Fruit fly (Drosophila melanogaster): ENCODE results near the gene CG34133.

CG34133 gene

DNA sequence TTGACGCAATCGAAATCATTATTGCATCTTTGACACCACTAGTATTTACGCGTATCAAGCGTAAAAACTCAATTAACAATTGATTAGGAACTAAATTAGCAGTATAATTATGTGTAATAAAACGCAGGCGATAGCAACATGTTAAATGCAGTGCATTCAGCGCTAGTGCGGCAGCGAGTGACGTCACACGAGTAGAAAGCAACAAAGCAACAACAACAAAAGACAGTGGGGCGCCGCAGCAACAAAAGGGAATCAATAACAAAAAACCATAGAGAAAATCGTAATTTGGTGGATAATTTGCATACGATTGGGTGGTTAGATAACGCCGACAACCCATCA is at the start of gene CG34133:
Gene CG34133, plus strand, starts transcription at position 16 of the 339 bp plus-strand sequence.
- TF ChIP-seq Hr96 (GFP tag; optimal IDR thresholded peaks at IDR 0.05) (no peak), CG7101 (tag; optimal IDR thresholded peaks at IDR 0.05) (no peak), cnc (optimal IDR thresholded peaks at IDR 0.05) (no peak), Clk (GFP tag; optimal IDR thresholded peaks at IDR 0.05) (no peak), bab1 (GFP tag; optimal IDR thresholded peaks at IDR 0.05) (no peak), toe (GFP tag; optimal IDR thresholded peaks at IDR 0.05) (no peak), tj (GFP tag; optimal IDR thresholded peaks at IDR 0.05) (no peak), CG12768 (GFP tag; optimal IDR thresholded peaks at IDR 0.05) (no peak), Mnt (GFP tag; optimal IDR thresholded peaks at IDR 0.05) (no peak), ovo (GFP tag; optimal IDR thresholded peaks at IDR 0.05) (no peak), CG7045 (GFP tag; optimal IDR thresholded peaks at IDR 0.05) (no peak), kay (GFP tag; ENCODE audit: borderline replicate concordance) (no peak), pad (GFP tag; optimal IDR thresholded peaks at IDR 0.05) (no peak), CG14711 (tag; optimal IDR thresholded peaks at IDR 0.05) (no peak), CG5204 (GFP tag; optimal IDR thresholded peaks at IDR 0.05) (no peak), CG11617 (GFP tag; optimal IDR thresholded peaks at IDR 0.05) (no peak), CG33017 (tag; optimal IDR thresholded peaks at IDR 0.05) (no peak), Crg-1 (GFP tag; optimal IDR thresholded peaks at IDR 0.05) (no peak), CG1620 (GFP tag; optimal IDR thresholded peaks at IDR 0.05) (no peak), cic (GFP tag; optimal IDR thresholded peaks at IDR 0.05) (no peak)

DNA sequence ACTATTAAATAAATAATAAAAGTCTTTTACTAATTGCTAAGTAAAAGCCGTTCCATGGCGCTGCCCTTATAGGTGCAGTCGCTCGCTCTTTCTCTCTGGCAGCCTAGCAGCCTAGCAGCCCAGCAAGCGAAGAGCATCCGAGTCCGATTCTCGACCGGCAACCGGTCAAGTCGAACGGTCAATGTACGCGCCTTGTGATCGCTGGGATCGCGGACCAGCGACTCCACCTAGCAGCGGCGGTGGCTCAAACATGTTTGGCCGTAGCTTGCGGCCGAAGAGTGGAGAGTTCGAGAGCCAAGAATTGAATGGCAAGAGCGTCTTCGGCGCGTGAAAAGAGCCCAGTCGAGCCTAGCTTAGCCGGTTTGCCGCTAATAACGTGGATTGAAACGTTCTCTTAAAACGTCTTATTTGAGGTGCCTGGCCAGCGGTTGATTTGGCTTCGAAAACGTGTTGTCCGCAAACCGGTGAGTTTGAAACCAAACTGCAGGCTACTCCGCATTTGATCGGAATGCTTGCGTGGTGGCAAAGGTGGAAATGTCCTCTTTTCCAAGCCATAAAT is 39.9 kb upstream of the CG34133 start:
- TF ChIP-seq CG14711 (tag; optimal IDR thresholded peaks at IDR 0.05) (no peak), CG11617 (GFP tag; optimal IDR thresholded peaks at IDR 0.05) (no peak), CG12768 (GFP tag; optimal IDR thresholded peaks at IDR 0.05) (no peak), CG5204 (GFP tag; optimal IDR thresholded peaks at IDR 0.05) (no peak), Crg-1 (GFP tag; optimal IDR thresholded peaks at IDR 0.05) (no peak), tj (GFP tag; optimal IDR thresholded peaks at IDR 0.05) (no peak), ovo (GFP tag; optimal IDR thresholded peaks at IDR 0.05) (no peak), CG7045 (GFP tag; optimal IDR thresholded peaks at IDR 0.05) (no peak), CG1620 (GFP tag; optimal IDR thresholded peaks at IDR 0.05) (no peak), Clk (GFP tag; optimal IDR thresholded peaks at IDR 0.05) (no peak)

DNA sequence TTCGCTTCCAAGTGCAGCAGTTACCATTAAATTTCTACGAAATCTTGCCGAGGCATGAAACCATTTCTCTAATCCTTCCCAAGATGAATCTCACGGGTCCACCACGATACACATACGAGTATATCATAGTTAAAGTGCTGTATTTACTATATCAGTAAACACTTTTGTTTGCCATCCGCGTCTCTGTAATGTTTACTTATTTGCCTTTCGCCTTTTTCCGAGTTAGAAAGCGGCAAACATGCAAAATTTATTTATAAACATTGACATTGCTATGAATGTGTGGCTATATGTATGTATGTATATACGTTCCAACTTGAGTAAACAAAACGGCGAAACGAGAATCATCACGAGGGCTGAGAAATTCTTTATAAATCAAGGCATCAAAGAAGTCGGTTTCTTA is 38.2 kb upstream of the CG34133 start:
- TF ChIP-seq Clk (GFP tag; optimal IDR thresholded peaks at IDR 0.05) = no peak
- TF ChIP-seq CG12768 (GFP tag; optimal IDR thresholded peaks at IDR 0.05) = peak; percentile 17
- TF ChIP-seq Crg-1 (GFP tag; optimal IDR thresholded peaks at IDR 0.05) = peak; percentile 9
- no peak for TF ChIP-seq toe (GFP tag; optimal IDR thresholded peaks at IDR 0.05)
- TF ChIP-seq pad (GFP tag; optimal IDR thresholded peaks at IDR 0.05) = peak; percentile 31
- TF ChIP-seq tj (GFP tag; optimal IDR thresholded peaks at IDR 0.05) = no peak
- TF ChIP-seq CG11617 (GFP tag; optimal IDR thresholded peaks at IDR 0.05) = no peak
- TF ChIP-seq Hr96 (GFP tag; optimal IDR thresholded peaks at IDR 0.05) = peak; percentile 29
- peak; percentile 55 for TF ChIP-seq CG33017 (tag; optimal IDR thresholded peaks at IDR 0.05)
- no peak for TF ChIP-seq CG5204 (GFP tag; optimal IDR thresholded peaks at IDR 0.05)
- TF ChIP-seq CG1620 (GFP tag; optimal IDR thresholded peaks at IDR 0.05) = no peak
- TF ChIP-seq Mnt (GFP tag; optimal IDR thresholded peaks at IDR 0.05) = no peak
- peak; percentile 57 for TF ChIP-seq cic (GFP tag; optimal IDR thresholded peaks at IDR 0.05)
- peak; percentile 79 for TF ChIP-seq CG7045 (GFP tag; optimal IDR thresholded peaks at IDR 0.05)
- TF ChIP-seq cnc (optimal IDR thresholded peaks at IDR 0.05) = no peak
- TF ChIP-seq kay (GFP tag; ENCODE audit: borderline replicate concordance) = no peak
- TF ChIP-seq CG14711 (tag; optimal IDR thresholded peaks at IDR 0.05) = peak; percentile 69
- TF ChIP-seq bab1 (GFP tag; optimal IDR thresholded peaks at IDR 0.05) = no peak
- TF ChIP-seq ovo (GFP tag; optimal IDR thresholded peaks at IDR 0.05) = no peak
- TF ChIP-seq CG7101 (tag; optimal IDR thresholded peaks at IDR 0.05) = peak; percentile 69

DNA sequence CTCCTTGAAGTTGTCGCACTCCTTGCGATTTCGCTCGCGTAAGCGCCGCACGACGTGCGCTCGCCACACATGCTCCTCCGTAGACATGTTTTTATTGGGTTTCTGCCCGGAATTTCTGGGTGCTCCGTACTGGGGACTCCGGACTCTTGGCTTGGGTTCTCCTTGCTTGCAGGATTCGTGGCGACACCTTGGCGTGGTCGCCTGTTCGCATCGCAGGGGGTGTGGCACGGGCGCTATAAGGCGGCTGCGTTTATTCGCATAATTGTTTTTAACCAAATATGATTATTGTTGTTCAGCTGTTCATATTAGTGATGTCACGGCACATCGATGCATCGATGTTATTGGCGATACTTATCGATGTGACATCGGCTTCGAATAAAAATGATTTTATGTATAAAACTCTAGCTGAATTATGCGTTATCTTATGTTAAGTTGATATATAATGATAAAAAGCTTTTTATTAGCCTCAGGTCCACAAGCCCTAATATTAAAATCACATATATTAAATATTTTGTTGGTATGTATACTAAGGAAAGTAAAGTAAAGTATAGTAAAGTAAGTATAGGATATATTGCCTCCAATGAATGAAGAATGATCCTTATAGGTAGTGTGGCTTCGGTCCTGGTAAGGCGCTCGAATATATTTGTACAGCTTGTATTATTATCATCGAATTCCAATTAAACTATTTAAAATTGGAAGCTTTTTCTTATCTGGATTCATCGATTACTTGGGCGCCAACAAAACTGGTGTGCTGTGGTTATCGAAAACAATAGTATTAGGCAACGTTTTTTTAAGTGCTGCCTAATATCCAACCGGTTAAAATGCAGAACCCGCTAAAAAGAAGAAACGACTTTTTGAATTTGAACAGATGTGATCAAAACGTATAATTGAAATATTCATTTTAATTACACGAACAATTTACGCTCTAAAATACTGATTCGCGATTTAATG is 34.1 kb upstream of the CG34133 start, which contains the start of gene Atg16:
Gene Atg16, minus strand, starts transcription at position 343 of the 951 bp plus-strand sequence.
- no peak for TF ChIP-seq Mnt (GFP tag; optimal IDR thresholded peaks at IDR 0.05)
- TF ChIP-seq CG7101 (tag; optimal IDR thresholded peaks at IDR 0.05) = peak; percentile 4
- TF ChIP-seq Clk (GFP tag; optimal IDR thresholded peaks at IDR 0.05) = no peak
- peak; percentile 30 for TF ChIP-seq CG5204 (GFP tag; optimal IDR thresholded peaks at IDR 0.05)
- no peak for TF ChIP-seq CG33017 (tag; optimal IDR thresholded peaks at IDR 0.05)
- no peak for TF ChIP-seq ovo (GFP tag; optimal IDR thresholded peaks at IDR 0.05)
- TF ChIP-seq CG12768 (GFP tag; optimal IDR thresholded peaks at IDR 0.05) = peak; percentile 10
- peak; percentile 7 for TF ChIP-seq bab1 (GFP tag; optimal IDR thresholded peaks at IDR 0.05)
- no peak for TF ChIP-seq CG7045 (GFP tag; optimal IDR thresholded peaks at IDR 0.05)
- no peak for TF ChIP-seq Hr96 (GFP tag; optimal IDR thresholded peaks at IDR 0.05)
- peak; percentile 50 for TF ChIP-seq pad (GFP tag; optimal IDR thresholded peaks at IDR 0.05)
- peak; percentile 31 for TF ChIP-seq toe (GFP tag; optimal IDR thresholded peaks at IDR 0.05)
- no peak for TF ChIP-seq CG14711 (tag; optimal IDR thresholded peaks at IDR 0.05)
- TF ChIP-seq cic (GFP tag; optimal IDR thresholded peaks at IDR 0.05) = no peak
- peak; percentile 27 for TF ChIP-seq Crg-1 (GFP tag; optimal IDR thresholded peaks at IDR 0.05)
- TF ChIP-seq kay (GFP tag; ENCODE audit: borderline replicate concordance) = peak; percentile 49
- TF ChIP-seq cnc (optimal IDR thresholded peaks at IDR 0.05) = no peak
- TF ChIP-seq CG11617 (GFP tag; optimal IDR thresholded peaks at IDR 0.05) = peak; percentile 19
- TF ChIP-seq tj (GFP tag; optimal IDR thresholded peaks at IDR 0.05) = no peak
- peak; percentile 50 for TF ChIP-seq CG1620 (GFP tag; optimal IDR thresholded peaks at IDR 0.05)

DNA sequence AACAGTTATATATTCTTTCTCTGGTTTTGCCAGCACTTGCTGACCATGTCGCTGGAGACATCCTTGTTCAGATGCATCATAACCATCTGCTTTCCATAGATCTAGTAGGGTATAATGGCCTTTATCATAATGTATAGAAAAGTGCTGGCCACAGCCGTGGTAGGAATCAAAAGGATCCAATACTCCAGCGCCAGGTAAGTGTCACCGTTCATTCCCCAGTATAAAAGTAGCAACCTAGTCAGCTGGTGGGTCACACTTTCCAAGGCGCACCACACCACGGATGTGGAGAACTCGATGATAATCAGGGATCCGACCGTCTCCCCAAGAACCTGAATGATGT is 33.5 kb upstream of the CG34133 start, which contains the start of gene Prtl99C:
Gene Prtl99C, plus strand, starts transcription at position 241 of the 340 bp plus-strand sequence.
- no peak for TF ChIP-seq CG7045 (GFP tag; optimal IDR thresholded peaks at IDR 0.05)
- TF ChIP-seq CG5204 (GFP tag; optimal IDR thresholded peaks at IDR 0.05) = no peak
- no peak for TF ChIP-seq ovo (GFP tag; optimal IDR thresholded peaks at IDR 0.05)
- TF ChIP-seq Crg-1 (GFP tag; optimal IDR thresholded peaks at IDR 0.05) = no peak
- TF ChIP-seq Mnt (GFP tag; optimal IDR thresholded peaks at IDR 0.05) = no peak
- no peak for TF ChIP-seq cic (GFP tag; optimal IDR thresholded peaks at IDR 0.05)
- TF ChIP-seq pad (GFP tag; optimal IDR thresholded peaks at IDR 0.05) = no peak
- no peak for TF ChIP-seq cnc (optimal IDR thresholded peaks at IDR 0.05)
- no peak for TF ChIP-seq Hr96 (GFP tag; optimal IDR thresholded peaks at IDR 0.05)
- TF ChIP-seq toe (GFP tag; optimal IDR thresholded peaks at IDR 0.05) = no peak
